Worm (Caenorhabditis elegans): ENCODE measurements around the gene gcy-1.

DNA sequence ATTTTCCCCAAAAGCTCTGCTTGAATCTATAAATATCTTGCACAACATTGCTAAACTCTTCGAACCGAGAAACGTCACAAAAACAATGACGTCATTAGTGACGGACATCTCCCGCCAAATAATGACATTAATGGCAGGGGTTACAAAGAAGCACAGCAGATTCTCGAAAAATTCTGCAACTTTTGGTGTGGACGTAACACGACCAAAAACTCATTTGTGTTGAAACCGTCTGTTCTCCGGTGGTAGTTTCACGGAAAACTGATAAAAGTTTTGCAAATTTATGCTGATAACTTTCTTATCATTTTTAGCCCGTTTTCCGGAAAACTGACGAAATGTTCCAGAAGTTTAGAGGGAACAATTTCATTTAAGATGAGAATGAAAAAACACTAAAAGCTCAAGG lies 18.1 kb downstream of the gcy-1 start:
- TF ChIP-seq hmbx-1 (tag; optimal IDR thresholded peaks at IDR 0.05) (no peak), pes-1 (GFP tag; IDR thresholded peaks at IDR 0.05) (no peak), flt-1 (GFP tag; IDR thresholded peaks at IDR 0.05) (no peak), ets-7 (tag; optimal IDR thresholded peaks at IDR 0.05) (no peak), ama-1 (optimal IDR thresholded peaks at IDR 0.05) (no peak), aly-1 (tag; optimal IDR thresholded peaks at IDR 0.05) (no peak), hmg-4 (GFP tag; optimal IDR thresholded peaks at IDR 0.05) (no peak), ceh-36 (tag; optimal IDR thresholded peaks at IDR 0.05) (no peak), tbx-11 (GFP tag; IDR thresholded peaks at IDR 0.05) (no peak), hnd-1 (tag; optimal IDR thresholded peaks at IDR 0.05) (no peak), F13C5.2 (tag; optimal IDR thresholded peaks at IDR 0.05) (no peak), scrt-1 (GFP tag; IDR thresholded peaks at IDR 0.05) (no peak), ceh-13 (GFP tag; optimal IDR thresholded peaks at IDR 0.05) (no peak), B0310.2 (tag; optimal IDR thresholded peaks at IDR 0.05) (no peak)

All from whole organism, early embryonic.